Fruit fly (Drosophila melanogaster) whole organism, wandering third instar larva: ENCODE measurements around the gene CG2641.

Experiments
- CG9705 ChIP-seq: fragments of 200-800 bp; sonication (Bioruptor generic); optimal IDR thresholded peaks from 2 replicates; lab custom pipeline; 2018; ENCODE audit warnings: missing biosample characterization, mild to moderate bottlenecking, missing genetic modification characterization
- CrebA ChIP-seq: fragments of 200-800 bp; sonication (Bioruptor generic); optimal IDR thresholded peaks from 2 replicates; lab custom pipeline; 2016; ENCODE audit warnings: missing biosample characterization, mild to moderate bottlenecking, missing genetic modification characterization, borderline replicate concordance
- Dfd ChIP-seq: fragments of >200 bp; optimal IDR thresholded peaks from 2 replicates; lab custom pipeline; 2017; ENCODE audit warnings: missing biosample characterization, missing genetic modification characterization
- Dif ChIP-seq: fragments of 200-275, 200-300 bp; sonication (Bioruptor generic); optimal IDR thresholded peaks from 2 replicates; lab custom pipeline; 2018; ENCODE audit warnings: missing biosample characterization, missing genetic modification characterization; ENCODE audit not compliant: partially characterized antibody
- HLH106 ChIP-seq: fragments of 200-800 bp; optimal IDR thresholded peaks from 3 replicates; lab custom pipeline; 2019; ENCODE audit warnings: missing biosample characterization, mild to moderate bottlenecking, missing genetic modification characterization, moderate library complexity
- Hnf4 ChIP-seq: fragments of 200-800 bp; sonication (Bioruptor generic); optimal IDR thresholded peaks from 2 replicates; lab custom pipeline; 2016; ENCODE audit warnings: missing biosample characterization, mild to moderate bottlenecking, missing genetic modification characterization
- Hr78 ChIP-seq: fragments of >200 bp; optimal IDR thresholded peaks from 2 replicates; lab custom pipeline; 2017; ENCODE audit warnings: missing biosample characterization, missing genetic modification characterization
- Hr83 ChIP-seq: fragments of 200-300 bp; sonication (Bioruptor generic); optimal IDR thresholded peaks from 2 replicates; lab custom pipeline; 2016; ENCODE audit warnings: missing biosample characterization, mild to moderate bottlenecking, missing genetic modification characterization, moderate library complexity; ENCODE audit not compliant: poor library complexity, severe bottlenecking
- Jra ChIP-seq: sonication (Bioruptor generic); optimal IDR thresholded peaks from 2 replicates; lab custom pipeline; 2016; ENCODE audit warnings: missing biosample characterization, missing genetic modification characterization
- Mio ChIP-seq: sonication (Bioruptor generic); optimal IDR thresholded peaks from 2 replicates; lab custom pipeline; 2016; ENCODE audit warnings: missing biosample characterization, missing genetic modification characterization
- Myc ChIP-seq: fragments of >200 bp; optimal IDR thresholded peaks from 2 replicates; lab custom pipeline; 2017
- OdsH ChIP-seq: fragments of 200-800 bp; sonication (Bioruptor generic); optimal IDR thresholded peaks from 2 replicates; lab custom pipeline; 2016; ENCODE audit warnings: missing biosample characterization, mild to moderate bottlenecking, missing genetic modification characterization
- Rel ChIP-seq, 2 experiments: fragments of 200-800 bp; sonication (Bioruptor generic) in 1 of 2; optimal IDR thresholded peaks; 2 replicates in 1 of 2; 3 replicates in 1 of 2; lab custom pipeline; 2016 to 2019; ENCODE audit warnings: mild to moderate bottlenecking in 2 of 2, missing biosample characterization in 2 of 2, missing genetic modification characterization in 2 of 2, moderate library complexity in 1 of 2
- Sp1 ChIP-seq: fragments of 200-800 bp; sonication (Bioruptor generic); optimal IDR thresholded peaks from 3 replicates; lab custom pipeline; 2019; ENCODE audit warnings: missing biosample characterization, mild to moderate bottlenecking, missing genetic modification characterization, moderate library complexity
- Vsx2 ChIP-seq: fragments of 200-300, 225-300 bp; sonication (Bioruptor generic); optimal IDR thresholded peaks from 2 replicates; lab custom pipeline; 2018; ENCODE audit warnings: missing biosample characterization, missing genetic modification characterization; ENCODE audit not compliant: partially characterized antibody
- brk ChIP-seq: fragments of 200-800 bp; sonication (Bioruptor generic); optimal IDR thresholded peaks from 2 replicates; lab custom pipeline; 2016; ENCODE audit warnings: missing biosample characterization, mild to moderate bottlenecking, missing genetic modification characterization
- dmrt93B ChIP-seq: fragments of 200-800 bp; sonication (Bioruptor generic); optimal IDR thresholded peaks from 2 replicates; lab custom pipeline; 2018; ENCODE audit warnings: missing biosample characterization, mild to moderate bottlenecking, missing genetic modification characterization
- dsf ChIP-seq: sonication (Bioruptor generic); optimal IDR thresholded peaks from 2 replicates; lab custom pipeline; 2016; ENCODE audit warnings: missing biosample characterization, missing genetic modification characterization, borderline replicate concordance
- ey ChIP-seq: fragments of 200-800 bp; sonication (Bioruptor generic); optimal IDR thresholded peaks from 2 replicates; lab custom pipeline; 2016; ENCODE audit warnings: missing biosample characterization, missing genetic modification characterization
- fru ChIP-seq: fragments of 200-800 bp; sonication (Bioruptor generic); optimal IDR thresholded peaks from 3 replicates; lab custom pipeline; 2016; ENCODE audit warnings: missing biosample characterization, mild to moderate bottlenecking, missing genetic modification characterization
- h ChIP-seq: fragments of 200-800 bp; sonication (Bioruptor generic); optimal IDR thresholded peaks from 3 replicates; lab custom pipeline; 2016; ENCODE audit warnings: missing biosample characterization, mild to moderate bottlenecking, missing genetic modification characterization
- lola ChIP-seq: fragments of >200 bp; optimal IDR thresholded peaks from 2 replicates; lab custom pipeline; 2017; ENCODE audit warnings: missing biosample characterization, missing genetic modification characterization
- pan ChIP-seq: fragments of >200 bp; optimal IDR thresholded peaks from 2 replicates; lab custom pipeline; 2017
- psq ChIP-seq: fragments of 200-800 bp; sonication (Bioruptor generic); optimal IDR thresholded peaks from 3 replicates; lab custom pipeline; 2017; ENCODE audit warnings: missing biosample characterization, mild to moderate bottlenecking, missing genetic modification characterization, moderate library complexity
- rgr ChIP-seq: fragments of 200-800 bp; sonication (Bioruptor generic); optimal IDR thresholded peaks from 3 replicates; lab custom pipeline; 2016; ENCODE audit warnings: missing biosample characterization, mild to moderate bottlenecking, missing genetic modification characterization
- tai ChIP-seq: sonication (Bioruptor generic); optimal IDR thresholded peaks from 2 replicates; lab custom pipeline; 2016; ENCODE audit warnings: missing biosample characterization, missing genetic modification characterization
- usp ChIP-seq: fragments of >200 bp; optimal IDR thresholded peaks from 2 replicates; lab custom pipeline; 2017; ENCODE audit warnings: missing biosample characterization, missing genetic modification characterization
- woc ChIP-seq: sonication (Bioruptor generic); optimal IDR thresholded peaks from 2 replicates; lab custom pipeline; 2016; ENCODE audit warnings: missing biosample characterization, mild to moderate bottlenecking, missing genetic modification characterization

CG2641 gene

dm6 chr3R:7757822-7758221 lies 36.0 kb upstream of the CG2641 start, which contains the start of gene CG10919:
TSS of gene CG10919 (plus strand) at chr3R:7758122.
- no peak for TF ChIP-seq psq (GFP tag; lab: Kevin White, UChicago)
- TF ChIP-seq Hr78 (GFP tag; lab: Kevin White, UChicago) = no peak
- TF ChIP-seq brk (GFP tag; lab: Kevin White, UChicago) = no peak
- TF ChIP-seq HLH106 (tag; lab: Kevin White, UChicago) = no peak
- TF ChIP-seq tai (GFP tag; lab: Kevin White, UChicago) = no peak
- TF ChIP-seq Vsx2 (GFP tag; lab: Kevin White, UChicago) = no peak
- TF ChIP-seq pan (lab: Kevin White, UChicago) = no peak
- TF ChIP-seq usp (GFP tag; lab: Kevin White, UChicago) = no peak
- TF ChIP-seq Myc (lab: Kevin White, UChicago) = no peak
- no peak for TF ChIP-seq CrebA
- TF ChIP-seq Jra = no peak
- TF ChIP-seq OdsH (GFP tag; lab: Kevin White, UChicago) = no peak
- no peak for TF ChIP-seq dmrt93B (GFP tag; lab: Kevin White, UChicago)
- no peak for TF ChIP-seq Dif (GFP tag; lab: Kevin White, UChicago)
- no peak for TF ChIP-seq Hnf4 (GFP tag; lab: Kevin White, UChicago)
- TF ChIP-seq ey (GFP tag; lab: Kevin White, UChicago) = no peak

dm6 chr3R:7759486-7759885 lies 34.4 kb upstream of the CG2641 start, which contains the start of gene Sp7:
TSS of gene Sp7 (plus strand) at chr3R:7759786.
- TF ChIP-seq tai (GFP tag; lab: Kevin White, UChicago) (no peak), fru (no peak), Jra (no peak), dmrt93B (GFP tag; lab: Kevin White, UChicago) (no peak), Dfd (GFP tag; lab: Kevin White, UChicago) (no peak), Sp1 (GFP tag; lab: Kevin White, UChicago) (no peak), lola (GFP tag; lab: Kevin White, UChicago) (no peak), HLH106 (tag; lab: Kevin White, UChicago) (no peak), OdsH (GFP tag; lab: Kevin White, UChicago) (no peak)

DNA sequence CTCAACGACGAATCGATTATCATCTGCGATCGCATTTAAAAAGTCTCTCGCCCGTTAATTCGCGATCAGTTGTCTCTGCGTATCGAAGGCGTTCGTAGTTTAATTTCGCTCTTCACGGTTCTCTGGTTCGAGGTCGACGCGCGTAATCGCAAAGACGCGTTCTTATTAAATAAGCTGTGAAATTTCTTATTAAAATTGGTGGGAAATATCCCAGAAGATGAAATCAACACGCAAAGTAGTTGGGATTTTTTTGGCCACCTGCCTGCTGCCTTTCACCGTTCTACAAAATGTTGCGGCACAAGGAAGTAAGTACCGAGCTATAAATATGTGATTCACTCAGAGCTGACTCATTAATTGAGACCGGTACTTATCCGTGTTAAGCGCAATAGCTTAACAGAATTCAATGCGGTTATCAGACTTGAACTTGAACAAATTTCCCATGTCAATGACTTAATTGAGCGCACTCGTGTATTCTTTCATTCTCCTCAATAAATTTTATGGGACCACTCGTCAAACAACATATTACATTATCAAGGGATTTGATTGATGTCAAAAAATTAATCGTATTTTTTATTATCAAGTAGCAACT lies 32.8 kb upstream of the CG2641 start:
- TF ChIP-seq Sp1 (GFP tag; lab: Kevin White, UChicago) (no peak), Rel (GFP tag; optimal IDR thresholded peaks at IDR 0.05; lab: Kevin White, UChicago) (no peak), Rel (tag; optimal IDR thresholded peaks at IDR 0.05; lab: Kevin White, UChicago) (peak; percentile 55)
- TF ChIP-seq, all 38 proteins: peak for 1

DNA sequence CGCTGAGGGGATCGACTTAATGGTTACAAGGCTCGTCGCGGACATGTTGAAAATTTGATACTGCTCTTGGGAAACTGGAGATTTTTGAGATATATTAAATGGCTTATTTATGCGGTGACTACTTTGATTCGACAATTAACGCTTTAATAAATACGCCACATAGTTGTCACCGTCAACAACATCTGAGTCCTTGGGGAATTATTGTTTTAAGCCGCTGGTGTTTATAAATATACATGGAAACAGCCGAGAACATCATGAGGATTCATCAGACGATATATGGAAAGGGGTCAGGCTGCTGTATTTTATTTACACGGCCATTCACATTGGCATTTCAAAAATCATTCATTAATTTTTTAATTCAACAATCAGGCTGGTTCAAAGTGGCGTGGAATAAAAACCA lies 22.2 kb upstream of the CG2641 start, which contains the start of gene CG11286:
Gene CG11286, minus strand, starts transcription at position 101 of the 400 bp plus-strand sequence.
- TF ChIP-seq Mio (GFP tag; lab: Kevin White, UChicago) (no peak), Hr78 (GFP tag; lab: Kevin White, UChicago) (no peak), pan (lab: Kevin White, UChicago) (no peak), HLH106 (tag; lab: Kevin White, UChicago) (no peak), CG9705 (GFP tag; lab: Kevin White, UChicago) (no peak), dsf (no peak), Sp1 (GFP tag; lab: Kevin White, UChicago) (no peak), h (no peak)

DNA sequence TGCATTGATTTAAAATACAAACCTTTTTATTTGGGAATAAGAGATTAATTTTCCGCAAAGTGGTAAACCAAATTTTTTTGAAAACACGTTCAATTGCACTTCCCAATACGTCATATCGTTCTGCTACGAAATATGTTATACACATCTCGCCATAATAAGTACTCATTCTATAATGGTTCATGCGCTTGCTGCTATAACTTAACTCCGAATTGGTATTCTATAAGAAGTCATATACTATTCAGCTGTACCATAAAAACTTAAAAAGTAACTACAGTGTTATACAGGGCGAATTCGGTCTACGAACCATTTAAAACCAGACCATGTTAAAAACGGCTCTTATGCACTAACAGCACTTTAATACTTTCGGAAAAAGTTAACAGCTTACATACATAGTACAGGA lies 14.2 kb upstream of the CG2641 start:
- no peak for TF ChIP-seq OdsH (GFP tag; lab: Kevin White, UChicago)
- no peak for TF ChIP-seq Hr83
- peak; percentile 57 for TF ChIP-seq Myc (lab: Kevin White, UChicago)
- no peak for TF ChIP-seq rgr (GFP tag; lab: Kevin White, UChicago)
- TF ChIP-seq dsf = no peak
- TF ChIP-seq Dfd (GFP tag; lab: Kevin White, UChicago) = no peak
- no peak for TF ChIP-seq Dif (GFP tag; lab: Kevin White, UChicago)
- TF ChIP-seq woc (GFP tag; lab: Kevin White, UChicago) = no peak
- no peak for TF ChIP-seq h
